Worm (Caenorhabditis elegans) whole organism, young adult: ENCODE measurements around the gene tig-2.
A peak's percentile ranks its signal among the peaks of the same experiment; 100 is the strongest.

Experiments used
- B0035.1 ChIP-seq: sonication (generic microtip); optimal IDR thresholded peaks from 2 replicates; lab custom pipeline; 2016; ENCODE audit warnings: missing genetic modification characterization, mild to moderate bottlenecking, missing compliant biosample characterization, missing genotype, missing genetic modification reagents
- C06A6.2 ChIP-seq: fragments of 200-800 bp; sonication (Bioruptor generic); conservative IDR thresholded peaks from 2 replicates; pipeline ENCODE4 v1.3.6; 2022; ENCODE audit warnings: missing genetic modification characterization, missing compliant biosample characterization
- C17E4.6 ChIP-seq: fragments of 200-800 bp; sonication (Bioruptor generic); IDR thresholded peaks from 2 replicates; pipeline ENCODE4 v1.3.6; 2022; ENCODE audit warnings: missing genetic modification reagents, missing genetic modification characterization, missing compliant biosample characterization
- F23B12.7 ChIP-seq: sonication (generic microtip); optimal IDR thresholded peaks from 2 replicates; lab custom pipeline; 2017; ENCODE audit warnings: missing genetic modification characterization, mild to moderate bottlenecking, missing compliant biosample characterization, antibody characterized with exemption, moderate library complexity; ENCODE audit not compliant: insufficient read depth
- F37B4.10 ChIP-seq: fragments of 200-800 bp; sonication (Bioruptor generic); IDR thresholded peaks from 2 replicates; pipeline ENCODE4 v1.3.6; 2022; ENCODE audit warnings: missing genetic modification characterization, missing compliant biosample characterization
- F52B5.7 ChIP-seq: sonication (generic microtip); optimal IDR thresholded peaks from 2 replicates; lab custom pipeline; 2016; ENCODE audit warnings: mild to moderate bottlenecking, missing genetic modification characterization, missing compliant biosample characterization
- K12H6.12 ChIP-seq: fragments of 200-800 bp; sonication (Bioruptor generic); optimal IDR thresholded peaks from 2 replicates; lab custom pipeline; 2018; ENCODE audit warnings: mild to moderate bottlenecking, missing genetic modification characterization, missing compliant biosample characterization
- T07F8.4 ChIP-seq: sonication (generic microtip); optimal IDR thresholded peaks from 2 replicates; lab custom pipeline; 2016; ENCODE audit warnings: mild to moderate bottlenecking, missing genetic modification characterization, moderate library complexity, missing compliant biosample characterization
- T26A5.8 ChIP-seq: sonication (generic microtip); optimal IDR thresholded peaks from 2 replicates; lab custom pipeline; 2016; ENCODE audit warnings: missing genetic modification characterization, missing compliant biosample characterization
- Y56A3A.18 ChIP-seq: fragments of 200-800 bp; sonication (Bioruptor generic); IDR thresholded peaks from 2 replicates; pipeline ENCODE4 v1.3.6; 2022; ENCODE audit warnings: missing genetic modification reagents, missing genetic modification characterization, missing compliant biosample characterization
- ZK185.1 ChIP-seq: sonication (generic microtip); optimal IDR thresholded peaks from 2 replicates; lab custom pipeline; 2016; ENCODE audit warnings: mild to moderate bottlenecking, missing genetic modification characterization, missing compliant biosample characterization; ENCODE audit not compliant: poor library complexity, severe bottlenecking
- akir-1 ChIP-seq: fragments of 200-800 bp; sonication (Bioruptor generic); optimal IDR thresholded peaks from 2 replicates; lab custom pipeline; 2018; ENCODE audit warnings: mild to moderate bottlenecking, missing genetic modification characterization, moderate library complexity, missing compliant biosample characterization
- athp-1 ChIP-seq: sonication (generic microtip); optimal IDR thresholded peaks from 2 replicates; lab custom pipeline; 2017; ENCODE audit warnings: mild to moderate bottlenecking, missing genetic modification characterization, missing compliant biosample characterization
- attf-6 ChIP-seq: fragments of 200-800 bp; sonication (Bioruptor generic); IDR thresholded peaks from 2 replicates; pipeline ENCODE4 v1.3.6; 2022; ENCODE audit warnings: missing genetic modification reagents, missing genetic modification characterization, missing compliant biosample characterization
- bed-1 ChIP-seq: fragments of 200-800 bp; sonication (Bioruptor generic); IDR thresholded peaks from 2 replicates; pipeline ENCODE4 v1.3.6; 2022; ENCODE audit warnings: missing genetic modification reagents, missing genetic modification characterization, missing compliant biosample characterization
- ccch-3 ChIP-seq: fragments of 200-800 bp; sonication (Bioruptor generic); optimal IDR thresholded peaks from 2 replicates; lab custom pipeline; 2018; ENCODE audit warnings: mild to moderate bottlenecking, missing genetic modification characterization, missing compliant biosample characterization
- cebp-1 ChIP-seq, 2 experiments: fragments of 200-800 bp in 1 of 2; sonication (Bioruptor generic) in 1 of 2; sonication (generic microtip) in 1 of 2; IDR thresholded peaks in 1 of 2; optimal IDR thresholded peaks in 1 of 2; 2 replicates each; pipeline versions ENCODE4 v1.3.6 to Lab custom; 2017 to 2022; ENCODE audit warnings: missing compliant biosample characterization in 2 of 2, missing genetic modification characterization in 2 of 2, mild to moderate bottlenecking in 1 of 2, missing genetic modification reagents in 1 of 2, moderate library complexity in 1 of 2
- ceh-100 ChIP-seq: fragments of 200-800 bp; sonication (Bioruptor generic); IDR thresholded peaks from 2 replicates; pipeline ENCODE4 v1.3.6; 2022; ENCODE audit warnings: missing genetic modification reagents, missing genetic modification characterization, missing compliant biosample characterization
- ceh-79 ChIP-seq: sonication (generic microtip); optimal IDR thresholded peaks from 2 replicates; lab custom pipeline; 2017; ENCODE audit warnings: mild to moderate bottlenecking, missing genetic modification characterization, missing compliant biosample characterization
- dox-1 ChIP-seq: fragments of 200-800 bp; sonication (Bioruptor generic); IDR thresholded peaks from 2 replicates; pipeline ENCODE4 v1.3.6; 2022; ENCODE audit warnings: missing genetic modification reagents, missing genetic modification characterization, missing compliant biosample characterization
- dpff-1 ChIP-seq: sonication (generic microtip); optimal IDR thresholded peaks from 2 replicates; lab custom pipeline; 2017; ENCODE audit warnings: mild to moderate bottlenecking, missing genetic modification characterization, missing compliant biosample characterization
- efl-1 ChIP-seq: fragments of 150-350 bp; optimal IDR thresholded peaks from 2 replicates; lab custom pipeline; 2014; ENCODE audit warnings: missing biosample characterization, missing genetic modification reagents, missing genetic modification characterization
- ets-4 ChIP-seq: fragments of 200-800 bp; sonication (Bioruptor generic); optimal IDR thresholded peaks from 2 replicates; lab custom pipeline; 2018; ENCODE audit warnings: mild to moderate bottlenecking, missing genetic modification characterization, missing compliant biosample characterization
- fkh-3 ChIP-seq: sonication (generic microtip); optimal IDR thresholded peaks from 2 replicates; lab custom pipeline; 2016; ENCODE audit warnings: mild to moderate bottlenecking, missing genetic modification characterization, missing compliant biosample characterization
- him-1 ChIP-seq: sonication (generic microtip); optimal IDR thresholded peaks from 2 replicates; lab custom pipeline; 2016; ENCODE audit warnings: missing genotype, missing genetic modification reagents, missing genetic modification characterization, missing compliant biosample characterization
- hmg-1.2 ChIP-seq: fragments of 200-800 bp; sonication (Bioruptor generic); IDR thresholded peaks from 2 replicates; pipeline ENCODE4 v1.3.6; 2022; ENCODE audit warnings: missing genetic modification reagents, missing genetic modification characterization, missing compliant biosample characterization
- hmg-20 ChIP-seq: fragments of 200-800 bp; sonication (Bioruptor generic); IDR thresholded peaks from 2 replicates; pipeline ENCODE4 v1.3.6; 2022; ENCODE audit warnings: missing genetic modification reagents, missing genetic modification characterization, missing compliant biosample characterization
- lag-1 ChIP-seq: fragments of 200-800 bp; sonication (Bioruptor generic); IDR thresholded peaks from 2 replicates; pipeline ENCODE4 v1.3.6; 2022; ENCODE audit warnings: missing genetic modification reagents, missing genetic modification characterization, missing compliant biosample characterization
- let-526 ChIP-seq: fragments of 200-800 bp; sonication (Bioruptor generic); IDR thresholded peaks from 2 replicates; pipeline ENCODE4 v1.3.6; 2022; ENCODE audit warnings: missing genetic modification reagents, missing genetic modification characterization, missing compliant biosample characterization
- lin-40 ChIP-seq: sonication (generic microtip); optimal IDR thresholded peaks from 2 replicates; lab custom pipeline; 2016; ENCODE audit warnings: missing genetic modification characterization, mild to moderate bottlenecking, missing compliant biosample characterization, missing genotype, missing genetic modification reagents
- lsy-27 ChIP-seq: sonication (generic microtip); optimal IDR thresholded peaks from 2 replicates; lab custom pipeline; 2017; ENCODE audit warnings: missing genetic modification characterization, mild to moderate bottlenecking, missing compliant biosample characterization, antibody characterized with exemption, missing genotype, borderline replicate concordance; ENCODE audit not compliant: insufficient read depth
- madf-10 ChIP-seq: sonication (generic microtip); optimal IDR thresholded peaks from 2 replicates; lab custom pipeline; 2016; ENCODE audit warnings: mild to moderate bottlenecking, missing genetic modification characterization, missing compliant biosample characterization
- madf-6 ChIP-seq: fragments of 200-800 bp; sonication (Bioruptor generic); IDR thresholded peaks from 2 replicates; pipeline ENCODE4 v1.3.6; 2022; ENCODE audit warnings: missing genetic modification reagents, missing genetic modification characterization, missing compliant biosample characterization
- mcd-1 ChIP-seq: fragments of 200-800 bp; sonication (Bioruptor generic); IDR thresholded peaks from 2 replicates; pipeline ENCODE4 v1.3.6; 2022; ENCODE audit warnings: missing genetic modification reagents, missing genetic modification characterization, missing compliant biosample characterization
- mxl-1 ChIP-seq: sonication (generic microtip); optimal IDR thresholded peaks from 2 replicates; lab custom pipeline; 2016; ENCODE audit warnings: missing genetic modification characterization, missing compliant biosample characterization
- nfya-2 ChIP-seq: fragments of 200-800 bp; sonication (Bioruptor generic); IDR thresholded peaks from 2 replicates; pipeline ENCODE4 v1.3.6; 2022; ENCODE audit warnings: missing genetic modification reagents, missing genetic modification characterization, missing compliant biosample characterization
- nhr-27 ChIP-seq: fragments of 200-800 bp; sonication (Bioruptor generic); optimal IDR thresholded peaks from 2 replicates; lab custom pipeline; 2018; ENCODE audit warnings: mild to moderate bottlenecking, missing genetic modification characterization, moderate library complexity, missing compliant biosample characterization
- nhr-90 ChIP-seq: sonication (generic microtip); optimal IDR thresholded peaks from 2 replicates; lab custom pipeline; 2016; ENCODE audit warnings: missing genotype, mild to moderate bottlenecking, missing genetic modification characterization, missing compliant biosample characterization
- rec-8 ChIP-seq, 2 experiments: sonication (generic microtip); optimal IDR thresholded peaks; 2 replicates each; lab custom pipeline; 2016; ENCODE audit warnings: mild to moderate bottlenecking in 2 of 2, missing genetic modification characterization in 2 of 2, missing genetic modification reagents in 2 of 2, missing genotype in 2 of 2, missing biosample characterization in 1 of 2, missing compliant biosample characterization in 1 of 2, moderate library complexity in 1 of 2
- repo-1 ChIP-seq: sonication (generic microtip); optimal IDR thresholded peaks from 2 replicates; lab custom pipeline; 2017; ENCODE audit warnings: mild to moderate bottlenecking, missing genetic modification characterization, missing compliant biosample characterization
- snpc-4 ChIP-seq, 5 experiments: fragments of 150-350 bp in 1 of 5; sonication (generic microtip) in 4 of 5; optimal IDR thresholded peaks; 2 replicates each; lab custom pipeline; 2014 to 2018; ENCODE audit warnings: missing genetic modification characterization in 5 of 5, missing biosample characterization in 3 of 5, antibody characterized with exemption in 2 of 5, mild to moderate bottlenecking in 2 of 5, missing compliant biosample characterization in 2 of 5, missing genotype in 2 of 5, moderate library complexity in 2 of 5, missing genetic modification reagents in 1 of 5
- sptf-2 ChIP-seq: fragments of 200-800 bp; sonication (Bioruptor generic); optimal IDR thresholded peaks from 2 replicates; lab custom pipeline; 2018; ENCODE audit warnings: mild to moderate bottlenecking, missing genetic modification characterization, missing compliant biosample characterization
- unc-130 ChIP-seq: sonication (generic microtip); optimal IDR thresholded peaks from 2 replicates; lab custom pipeline; 2016; ENCODE audit warnings: missing genetic modification reagents, missing genetic modification characterization, missing compliant biosample characterization
- zim-3 ChIP-seq: sonication (generic microtip); optimal IDR thresholded peaks from 2 replicates; lab custom pipeline; 2017; ENCODE audit warnings: mild to moderate bottlenecking, missing genetic modification characterization, moderate library complexity, missing compliant biosample characterization
- ztf-25 ChIP-seq: fragments of 200-800 bp; sonication (Bioruptor generic); IDR thresholded peaks from 2 replicates; pipeline ENCODE4 v1.3.6; 2022; ENCODE audit warnings: missing genetic modification reagents, missing genetic modification characterization, missing compliant biosample characterization
- ztf-28 ChIP-seq: fragments of 200-800 bp; sonication (Bioruptor generic); IDR thresholded peaks from 2 replicates; pipeline ENCODE4 v1.3.6; 2022; ENCODE audit warnings: missing genetic modification reagents, missing genetic modification characterization, missing compliant biosample characterization
- ztf-6 ChIP-seq: fragments of 200-800 bp; sonication (Bioruptor generic); IDR thresholded peaks from 2 replicates; pipeline ENCODE4 v1.3.6; 2022; ENCODE audit warnings: missing genetic modification reagents, missing genetic modification characterization, missing compliant biosample characterization

The tig-2 gene

DNA sequence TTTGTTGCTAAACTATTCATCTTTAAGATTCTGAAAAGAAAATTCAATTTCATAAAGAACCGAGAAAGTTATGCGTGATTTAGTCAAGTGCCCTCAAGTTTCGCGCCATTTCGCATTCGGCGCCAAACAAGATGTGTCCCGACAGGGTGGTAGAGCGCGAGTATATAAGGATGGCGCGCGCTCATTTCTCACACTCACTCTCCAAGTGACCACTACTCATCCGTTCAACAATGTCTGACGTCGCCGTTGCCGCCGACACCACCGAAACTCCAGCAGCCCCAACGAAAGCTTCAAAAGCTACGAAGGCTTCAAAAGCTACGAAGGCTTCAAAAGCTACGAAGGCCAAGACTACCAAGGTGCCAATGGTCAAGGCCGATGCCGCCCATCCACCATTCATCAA lies 24.2 kb upstream of the tig-2 start, which contains the start of gene hil-4 (continued):
- no peak for TF ChIP-seq ZK185.1 (tag; lab: Kevin White, UChicago)
- TF ChIP-seq unc-130 (GFP tag; lab: Kevin White, UChicago) = peak; percentile 24
- no peak for TF ChIP-seq bed-1
- TF ChIP-seq F52B5.7 (tag; lab: Kevin White, UChicago) = no peak
- no peak for TF ChIP-seq repo-1 (tag; lab: Kevin White, UChicago)
- TF ChIP-seq nhr-90 (tag; lab: Kevin White, UChicago) = no peak
- TF ChIP-seq ccch-3 (GFP tag; lab: Kevin White, UChicago) = no peak
- TF ChIP-seq sptf-2 (GFP tag; lab: Kevin White, UChicago) = no peak
- TF ChIP-seq ceh-100 (GFP tag; lab: Robert Waterston, UW) = no peak
- TF ChIP-seq F37B4.10 (GFP tag; lab: Robert Waterston, UW) = no peak
- TF ChIP-seq madf-10 (tag; lab: Kevin White, UChicago) = no peak
- peak; percentile 84 for TF ChIP-seq ztf-28 (GFP tag; lab: Robert Waterston, UW)
- no peak for TF ChIP-seq cebp-1 (GFP tag; IDR thresholded peaks at IDR 0.05; lab: Robert Waterston, UW)
- no peak for TF ChIP-seq cebp-1 (tag; optimal IDR thresholded peaks at IDR 0.05; lab: Kevin White, UChicago)
- TF ChIP-seq lsy-27 (tag; lab: Kevin White, UChicago) = no peak
- no peak for TF ChIP-seq C06A6.2
- TF ChIP-seq zim-3 (tag; lab: Kevin White, UChicago) = no peak
- no peak for TF ChIP-seq athp-1
- no peak for TF ChIP-seq akir-1 (GFP tag; lab: Kevin White, UChicago)
- no peak for TF ChIP-seq B0035.1 (tag; lab: Kevin White, UChicago)
- no peak for TF ChIP-seq lag-1 (GFP tag; lab: Robert Waterston, UW)
- peak; percentile 96 for TF ChIP-seq madf-6
- TF ChIP-seq Y56A3A.18 (GFP tag; lab: Robert Waterston, UW) = no peak
- no peak for TF ChIP-seq T26A5.8
- no peak for TF ChIP-seq K12H6.12 (tag; lab: Kevin White, UChicago)
- no peak for TF ChIP-seq T07F8.4 (tag; lab: Kevin White, UChicago)
- no peak for TF ChIP-seq mxl-1
- no peak for TF ChIP-seq snpc-4 (GFP tag; optimal IDR thresholded peaks at IDR 0.05; lab: Kevin White, UChicago)
- no peak for TF ChIP-seq snpc-4 (tag; optimal IDR thresholded peaks at IDR 0.05; lab: Kevin White, UChicago)
- TF ChIP-seq let-526 (GFP tag; lab: Robert Waterston, UW) = 0 out of 2 replicates have a peak, but pooled peaks have one; percentile 37
- no peak for TF ChIP-seq ztf-25 (GFP tag; lab: Robert Waterston, UW)
- no peak for TF ChIP-seq him-1 (tag; lab: Kevin White, UChicago)
- TF ChIP-seq ztf-6 (GFP tag; lab: Robert Waterston, UW) = 0 out of 2 replicates have a peak, but pooled peaks have one; percentile 49
- no peak for TF ChIP-seq nhr-27
- TF ChIP-seq F23B12.7 (tag; lab: Kevin White, UChicago) = no peak
- no peak for TF ChIP-seq lin-40
- no peak for TF ChIP-seq nfya-2
- no peak for TF ChIP-seq rec-8 (tag; optimal IDR thresholded peaks at IDR 0.05; lab: Kevin White, UChicago)
- TF ChIP-seq hmg-1.2 = peak; percentile 45; the same call in 1 of the 2 replicates
- peak; percentile 42 for TF ChIP-seq mcd-1 (GFP tag; lab: Robert Waterston, UW)
- TF ChIP-seq dox-1 (GFP tag; lab: Robert Waterston, UW) = peak; percentile 87
- TF ChIP-seq dpff-1 (tag; lab: Kevin White, UChicago) = no peak
- peak; percentile 91 for TF ChIP-seq efl-1 (GFP tag; lab: Kevin White, UChicago)
- no peak for TF ChIP-seq fkh-3 (tag; lab: Kevin White, UChicago)
- no peak for TF ChIP-seq ets-4 (GFP tag; lab: Kevin White, UChicago)
- peak; percentile 32; the same call in 1 of the 2 replicates for TF ChIP-seq attf-6
- no peak for TF ChIP-seq hmg-20 (GFP tag; lab: Robert Waterston, UW)
- peak; percentile 57; the same call in 1 of the 2 replicates for TF ChIP-seq C17E4.6 (GFP tag; lab: Robert Waterston, UW)
- no peak for TF ChIP-seq ceh-79 (tag; lab: Kevin White, UChicago)
